Fruit fly (Drosophila melanogaster) whole organism, embryonic: ENCODE measurements around the gene fal.

Experiments used
- CG10543 ChIP-seq: fragments of 200-800 bp; sonication (Bioruptor generic); optimal IDR thresholded peaks from 3 replicates; lab custom pipeline; 2017; ENCODE audit warnings: missing biosample characterization, mild to moderate bottlenecking, missing genetic modification characterization, moderate library complexity
- CG10959 ChIP-seq: fragments of 200-800 bp; sonication (Bioruptor generic); IDR thresholded peaks from 2 replicates; pipeline ENCODE4 v1.3.6; 2022; ENCODE audit warnings: missing biosample characterization, missing genetic modification characterization
- CG14667 ChIP-seq: fragments of 200-800 bp; sonication (Bioruptor generic); IDR thresholded peaks from 2 replicates; pipeline ENCODE4 v1.3.6; 2022; ENCODE audit warnings: missing biosample characterization, missing genetic modification characterization
- CG14860 ChIP-seq: fragments of 200-800 bp; sonication (Bioruptor generic); IDR thresholded peaks from 3 replicates; pipeline ENCODE4 v1.3.6; 2022; ENCODE audit warnings: missing biosample characterization, missing genetic modification characterization; ENCODE audit not compliant: partially characterized antibody
- CG16815 ChIP-seq: fragments of 200-800 bp; sonication (Bioruptor generic); optimal IDR thresholded peaks from 3 replicates; lab custom pipeline; 2017; ENCODE audit warnings: missing biosample characterization, mild to moderate bottlenecking, missing genetic modification characterization
- CG17359 ChIP-seq: fragments of 200-800 bp; sonication (Bioruptor generic); optimal IDR thresholded peaks from 3 replicates; lab custom pipeline; 2018; ENCODE audit warnings: missing biosample characterization, mild to moderate bottlenecking, missing genetic modification characterization, moderate library complexity
- CG1792 ChIP-seq: fragments of 200-800 bp; sonication (Bioruptor generic); optimal IDR thresholded peaks from 2 replicates; lab custom pipeline; 2016; ENCODE audit warnings: missing biosample characterization, missing genetic modification characterization
- CG34376 ChIP-seq: fragments of 200-800 bp; sonication (Bioruptor generic); optimal IDR thresholded peaks from 2 replicates; lab custom pipeline; 2018; ENCODE audit warnings: missing biosample characterization, mild to moderate bottlenecking, missing genetic modification characterization
- CG43689 ChIP-seq: fragments of 200-800 bp; sonication (Bioruptor generic); IDR thresholded peaks from 2 replicates; pipeline ENCODE4 v1.3.6; 2022; ENCODE audit warnings: missing biosample characterization, missing genetic modification characterization
- CG4820 ChIP-seq: fragments of 200-800 bp; sonication (Bioruptor generic); optimal IDR thresholded peaks from 3 replicates; lab custom pipeline; 2016; ENCODE audit warnings: missing biosample characterization, missing genetic modification characterization
- CG6791 ChIP-seq: fragments of 200-800 bp; sonication (Bioruptor generic); IDR thresholded peaks from 3 replicates; pipeline ENCODE4 v1.3.6; 2022; ENCODE audit warnings: missing biosample characterization, missing genetic modification characterization; ENCODE audit not compliant: partially characterized antibody
- CG7271 ChIP-seq: fragments of 200-800 bp; sonication (Bioruptor generic); optimal IDR thresholded peaks from 2 replicates; lab custom pipeline; 2018; ENCODE audit warnings: missing biosample characterization, mild to moderate bottlenecking, missing genetic modification characterization, moderate library complexity
- CG9215 ChIP-seq: fragments of 200-800 bp; sonication (Bioruptor generic); IDR thresholded peaks from 2 replicates; pipeline ENCODE4 v1.3.6; 2022; ENCODE audit warnings: missing biosample characterization, missing genetic modification characterization
- Ets65A ChIP-seq: fragments of 200-800 bp; sonication (Bioruptor generic); peaks from one replicate; lab custom pipeline; 2016; ENCODE audit warnings: missing biosample characterization, missing genetic modification characterization
- GATAe ChIP-seq: fragments of 200-800 bp; sonication (Bioruptor generic); conservative IDR thresholded peaks from 2 replicates; pipeline ENCODE4 v1.3.6; 2022; ENCODE audit warnings: missing biosample characterization, missing genetic modification characterization
- HLH54F ChIP-seq: fragments of 200-800 bp; sonication (Bioruptor generic); optimal IDR thresholded peaks from 3 replicates; lab custom pipeline; 2016; ENCODE audit warnings: missing biosample characterization, missing genetic modification characterization
- Hsf ChIP-seq: fragments of 200-800 bp; sonication (Bioruptor generic); optimal IDR thresholded peaks from 3 replicates; lab custom pipeline; 2016; ENCODE audit warnings: missing biosample characterization, missing genetic modification characterization
- Meics ChIP-seq: fragments of 200-800 bp; sonication (Bioruptor generic); optimal IDR thresholded peaks from 2 replicates; lab custom pipeline; 2017; ENCODE audit warnings: missing biosample characterization, mild to moderate bottlenecking, missing genetic modification characterization
- Pdp1 ChIP-seq, 2 experiments: fragments of 200-800 bp; sonication (Bioruptor generic); optimal IDR thresholded peaks; 3 replicates each; lab custom pipeline; 2016; ENCODE audit warnings: missing biosample characterization in 2 of 2, missing genetic modification characterization in 2 of 2, mild to moderate bottlenecking in 1 of 2, moderate library complexity in 1 of 2
- Sox100B ChIP-seq: fragments of 200-800 bp; sonication (Bioruptor generic); optimal IDR thresholded peaks from 3 replicates; lab custom pipeline; 2018; ENCODE audit warnings: missing biosample characterization, mild to moderate bottlenecking, missing genetic modification characterization
- Taf1 ChIP-seq: fragments of 200-800 bp; sonication (Bioruptor generic); IDR thresholded peaks from 2 replicates; pipeline ENCODE4 v1.3.6; 2022; ENCODE audit warnings: missing biosample characterization, missing genetic modification characterization
- Vsx1 ChIP-seq: fragments of 200-800 bp; sonication (Bioruptor generic); optimal IDR thresholded peaks from 2 replicates; lab custom pipeline; 2017; ENCODE audit warnings: missing biosample characterization, mild to moderate bottlenecking, missing genetic modification characterization, missing genetic modification reagents
- bigmax ChIP-seq: fragments of 200-800 bp; sonication (Bioruptor generic); optimal IDR thresholded peaks from 2 replicates; lab custom pipeline; 2018; ENCODE audit warnings: missing biosample characterization, mild to moderate bottlenecking, missing genetic modification characterization
- br ChIP-seq: fragments of >200 bp; optimal IDR thresholded peaks from 2 replicates; lab custom pipeline; 2017
- cato ChIP-seq: fragments of 200-800 bp; sonication (Bioruptor generic); optimal IDR thresholded peaks from 2 replicates; lab custom pipeline; 2016; ENCODE audit warnings: missing biosample characterization, missing genetic modification characterization, borderline replicate concordance
- ci ChIP-seq: fragments of 200-800 bp; sonication (Bioruptor generic); IDR thresholded peaks from 3 replicates; pipeline ENCODE4 v1.3.6; 2022; ENCODE audit warnings: missing biosample characterization, missing genetic modification characterization
- crp ChIP-seq, 2 experiments: fragments of 200-800 bp; sonication (Bioruptor generic); optimal IDR thresholded peaks; 2 replicates in 1 of 2; 3 replicates in 1 of 2; lab custom pipeline; 2017; ENCODE audit warnings: missing biosample characterization in 2 of 2, missing genetic modification characterization in 2 of 2, mild to moderate bottlenecking in 1 of 2, moderate library complexity in 1 of 2
- cwo ChIP-seq: fragments of 200-800 bp; sonication (Bioruptor generic); optimal IDR thresholded peaks from 3 replicates; lab custom pipeline; 2017; ENCODE audit warnings: missing biosample characterization, missing genetic modification characterization, mild to moderate bottlenecking, moderate library complexity, missing genetic modification reagents
- eve ChIP-seq, 2 experiments: fragments of >200 bp; optimal IDR thresholded peaks; 2 replicates each; lab custom pipeline; 2017; ENCODE audit warnings: missing biosample characterization in 2 of 2, missing genetic modification characterization in 2 of 2
- exex ChIP-seq: fragments of 200-800 bp; sonication (Bioruptor generic); optimal IDR thresholded peaks from 4 replicates; lab custom pipeline; 2018; ENCODE audit warnings: missing biosample characterization, mild to moderate bottlenecking, missing genetic modification characterization, moderate library complexity
- grn ChIP-seq: fragments of 200-800 bp; sonication (Bioruptor generic); optimal IDR thresholded peaks from 3 replicates; lab custom pipeline; 2017; ENCODE audit warnings: missing biosample characterization, missing genetic modification characterization
- ind ChIP-seq: fragments of 200-800 bp; sonication (Bioruptor generic); optimal IDR thresholded peaks from 3 replicates; lab custom pipeline; 2016; ENCODE audit warnings: missing biosample characterization, missing genetic modification characterization
- inv ChIP-seq: fragments of 200-800 bp; sonication (Bioruptor generic); IDR thresholded peaks from 2 replicates; pipeline ENCODE4 v1.3.6; 2022; ENCODE audit warnings: missing biosample characterization, missing genetic modification characterization; ENCODE audit not compliant: partially characterized antibody
- jigr1 ChIP-seq: fragments of 200-800 bp; sonication (Bioruptor generic); IDR thresholded peaks from 3 replicates; pipeline ENCODE4 v1.3.6; 2022; ENCODE audit warnings: missing biosample characterization, missing genetic modification characterization
- pros ChIP-seq: fragments of 200-800 bp; sonication (Bioruptor generic); optimal IDR thresholded peaks from 3 replicates; lab custom pipeline; 2019; ENCODE audit warnings: missing biosample characterization, mild to moderate bottlenecking, missing genetic modification characterization, moderate library complexity
- ro ChIP-seq: fragments of 200-800 bp; sonication (Bioruptor generic); IDR thresholded peaks from 2 replicates; pipeline ENCODE4 v1.3.6; 2022; ENCODE audit warnings: missing biosample characterization, missing genetic modification characterization
- run ChIP-seq: fragments of 200-800 bp; sonication (Bioruptor generic); optimal IDR thresholded peaks from 3 replicates; lab custom pipeline; 2018; ENCODE audit warnings: missing biosample characterization, mild to moderate bottlenecking, missing genetic modification characterization
- schlank ChIP-seq: fragments of 200-800 bp; sonication (Bioruptor generic); optimal IDR thresholded peaks from 2 replicates; lab custom pipeline; 2018; ENCODE audit warnings: missing biosample characterization, mild to moderate bottlenecking, missing genetic modification characterization
- sens-2 ChIP-seq: fragments of 200-800 bp; sonication (Bioruptor generic); IDR thresholded peaks from 2 replicates; pipeline ENCODE4 v1.3.6; 2022; ENCODE audit warnings: missing biosample characterization, missing genetic modification characterization
- slbo ChIP-seq: fragments of 200-800 bp; sonication (Bioruptor generic); IDR thresholded peaks from 2 replicates; pipeline ENCODE4 v1.3.6; 2022; ENCODE audit warnings: missing biosample characterization, missing genetic modification characterization
- sug ChIP-seq: fragments of 200-800 bp; optimal IDR thresholded peaks from 2 replicates; lab custom pipeline; 2019; ENCODE audit warnings: missing biosample characterization, mild to moderate bottlenecking, missing genetic modification characterization, moderate library complexity
- tll ChIP-seq, 2 experiments: fragments of 200-800 bp in 1 of 2; fragments of >200 bp in 1 of 2; sonication (Bioruptor generic) in 1 of 2; optimal IDR thresholded peaks; 2 replicates each; lab custom pipeline; 2017 to 2019; ENCODE audit warnings: missing biosample characterization in 2 of 2, missing genetic modification characterization in 2 of 2, mild to moderate bottlenecking in 1 of 2, moderate library complexity in 1 of 2
- tup ChIP-seq: fragments of 200-800 bp; sonication (Bioruptor generic); optimal IDR thresholded peaks from 2 replicates; lab custom pipeline; 2016; ENCODE audit warnings: missing biosample characterization, mild to moderate bottlenecking, missing genetic modification characterization, moderate library complexity
- unpg ChIP-seq: fragments of 200-800 bp; sonication (Bioruptor generic); optimal IDR thresholded peaks from 3 replicates; lab custom pipeline; 2018; ENCODE audit warnings: missing biosample characterization, mild to moderate bottlenecking, missing genetic modification characterization, moderate library complexity
- zfh1 ChIP-seq: fragments of 200-800 bp; sonication (Bioruptor generic); IDR thresholded peaks from 3 replicates; pipeline ENCODE4 v1.3.6; 2022; ENCODE audit warnings: missing biosample characterization, missing genetic modification characterization
- zfh2 ChIP-seq: fragments of 200-800 bp; sonication (Bioruptor generic); optimal IDR thresholded peaks from 2 replicates; lab custom pipeline; 2016; ENCODE audit warnings: missing biosample characterization, missing genetic modification characterization

fal gene

DNA sequence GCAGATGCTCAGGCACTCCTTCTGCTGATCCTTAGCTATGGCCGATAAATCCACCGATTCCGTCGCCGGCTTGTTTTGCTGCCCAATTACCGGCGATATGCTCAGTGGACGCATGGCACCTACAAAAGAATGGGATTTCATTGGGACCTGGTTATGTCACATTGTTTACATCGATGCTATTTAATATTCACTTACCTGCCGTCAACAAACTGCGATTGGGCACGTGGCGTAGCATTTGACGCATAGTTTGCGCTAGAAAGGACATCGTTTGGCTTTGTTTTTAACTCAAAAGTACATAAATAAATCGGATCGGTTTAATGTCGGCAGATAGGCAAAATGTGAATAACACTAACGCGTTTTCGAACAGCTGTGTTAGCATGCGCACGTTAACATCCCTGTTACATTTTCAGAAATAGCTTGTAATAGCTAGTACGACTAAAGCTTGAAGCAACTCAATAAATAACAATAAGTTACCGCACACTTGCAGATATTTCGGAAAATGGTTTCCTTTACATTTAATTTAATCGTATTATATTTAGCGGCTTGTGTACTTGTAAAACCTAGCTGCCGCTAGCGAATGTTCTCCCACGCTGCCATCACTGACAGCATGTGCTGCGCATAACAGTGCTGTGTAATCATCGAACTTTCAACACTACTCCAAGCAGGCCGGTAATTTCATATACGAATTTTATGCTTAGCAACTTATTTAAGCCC lies 39.5 kb upstream of the fal start, which contains the start of the genes mRpL21 and rept (continued):
- TF ChIP-seq Sox100B (GFP tag; lab: Kevin White, UChicago) = peak; percentile 43
- TF ChIP-seq HLH54F = peak; percentile 71

DNA sequence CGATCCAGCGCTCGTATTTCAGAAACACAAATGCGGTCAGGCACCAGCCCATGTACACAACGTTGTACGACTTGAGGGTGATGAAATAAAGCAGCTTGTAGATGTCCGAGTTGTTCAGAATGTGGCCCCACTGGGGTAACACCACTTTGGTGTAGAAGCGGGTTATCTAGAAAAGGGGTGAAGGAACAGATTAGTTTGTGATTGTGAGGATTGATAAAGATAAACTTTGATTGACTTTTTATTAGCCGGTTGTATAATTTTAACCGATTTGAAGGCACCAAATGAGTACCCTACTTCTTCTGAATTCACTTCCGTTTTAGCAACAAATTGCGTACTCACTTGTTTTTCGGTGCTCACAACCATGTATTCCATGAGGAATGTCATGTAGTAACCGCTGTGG lies 36.2 kb upstream of the fal start:
- TF ChIP-seq bigmax (GFP tag; lab: Kevin White, UChicago) = no peak
- TF ChIP-seq Vsx1 (GFP tag; lab: Kevin White, UChicago) = peak; percentile 44
- TF ChIP-seq Pdp1 (GFP tag; optimal IDR thresholded peaks at IDR 0.05; lab: Kevin White, UChicago) = peak in 1 of 2 experiments; percentile 63
- no peak for TF ChIP-seq Hsf (GFP tag; lab: Kevin White, UChicago)
- no peak for TF ChIP-seq CG10959 (GFP tag; lab: Robert Waterston, UW)
- TF ChIP-seq CG6791 (GFP tag; lab: Robert Waterston, UW) = no peak
- no peak for TF ChIP-seq CG43689 (GFP tag; lab: Robert Waterston, UW)
- TF ChIP-seq grn (GFP tag; lab: Kevin White, UChicago) = peak; percentile 77
- TF ChIP-seq eve (GFP tag; optimal IDR thresholded peaks at IDR 0.05; lab: Kevin White, UChicago) = no peak
- TF ChIP-seq schlank (tag; lab: Kevin White, UChicago) = no peak
- TF ChIP-seq exex = peak; percentile 86
- no peak for TF ChIP-seq cwo (GFP tag; lab: Kevin White, UChicago)
- no peak for TF ChIP-seq tup (GFP tag; lab: Kevin White, UChicago)
- TF ChIP-seq CG34376 (GFP tag; lab: Kevin White, UChicago) = peak; percentile 4
- peak; percentile 93 for TF ChIP-seq sug (tag; lab: Kevin White, UChicago)
- no peak for TF ChIP-seq CG4820
- no peak for TF ChIP-seq Meics (GFP tag; lab: Kevin White, UChicago)
- TF ChIP-seq CG10543 = peak; percentile 27
- 0 out of 2 replicates have a peak, but pooled peaks have one; percentile 31 for TF ChIP-seq GATAe (GFP tag; lab: Robert Waterston, UW)
- TF ChIP-seq sens-2 (GFP tag; lab: Robert Waterston, UW) = peak; percentile 80; the same call in 1 of the 2 replicates

dm6 chr3L:19260278-19260803 lies 34.0 kb upstream of the fal start, which contains the start of gene nes:
Gene nes (minus strand): TSS chr3L:19260679.
- TF ChIP-seq zfh2 (peak; percentile 28), br (lab: Kevin White, UChicago) (no peak), cato (GFP tag; lab: Kevin White, UChicago) (no peak), CG9215 (no peak; the same call in 1 of the 2 replicates), unpg (GFP tag; lab: Kevin White, UChicago) (no peak), run (tag; lab: Kevin White, UChicago) (no peak), ci (GFP tag; lab: Robert Waterston, UW) (no peak), Ets65A (peak; percentile 82), CG1792 (GFP tag; lab: Kevin White, UChicago) (no peak), CG14860 (no peak), ind (GFP tag; lab: Kevin White, UChicago) (peak; percentile 21), ro (GFP tag; lab: Robert Waterston, UW) (no peak), inv (GFP tag; lab: Robert Waterston, UW) (no peak), CG7271 (tag; lab: Kevin White, UChicago) (no peak), pros (GFP tag; lab: Kevin White, UChicago) (no peak), CG14667 (GFP tag; lab: Robert Waterston, UW) (no peak), tll (GFP tag; optimal IDR thresholded peaks at IDR 0.05; lab: Kevin White, UChicago) (no peak), exex (peak; percentile 71), slbo (GFP tag; lab: Robert Waterston, UW) (peak; percentile 68), zfh1 (GFP tag; lab: Robert Waterston, UW) (no peak), jigr1 (GFP tag; lab: Robert Waterston, UW) (no peak), Taf1 (0 out of 2 replicates have a peak, but pooled peaks have one; percentile 12), CG16815 (GFP tag; lab: Kevin White, UChicago) (no peak), crp (GFP tag; optimal IDR thresholded peaks at IDR 0.05; lab: Kevin White, UChicago) (no peak), CG17359 (no peak)
